Worm (Caenorhabditis elegans): ENCODE data around the gene hch-1.

The hch-1 gene

DNA sequence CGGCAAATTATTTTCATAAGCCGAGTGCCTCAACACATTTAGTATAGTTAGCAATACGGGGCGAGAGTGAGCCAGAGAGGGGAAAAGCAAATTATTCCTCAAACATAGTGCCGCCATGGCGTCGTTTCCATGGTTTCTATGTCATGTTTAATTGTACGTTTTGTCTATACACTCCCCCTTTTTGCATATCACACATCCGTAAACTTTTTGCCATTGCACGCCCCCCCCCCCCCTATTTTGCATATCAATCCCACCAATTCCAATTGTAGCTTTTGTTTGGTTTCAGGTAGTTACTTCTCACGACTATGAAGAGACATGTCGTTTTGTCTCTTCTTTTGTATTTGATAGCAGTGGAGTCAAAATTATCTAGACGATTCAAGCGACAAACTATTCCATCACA lies 35.7 kb downstream of the hch-1 start, which contains the start of gene C26G2.2:
Gene C26G2.2 (plus strand): TSS at position 301 of the 400 bp plus-strand sequence.
- no peak for TF ChIP-seq elt-2 (tag; optimal IDR thresholded peaks at IDR 0.05)
- no peak for TF ChIP-seq nhr-25 (tag; optimal IDR thresholded peaks at IDR 0.05)
- no peak for TF ChIP-seq fos-1 (tag; optimal IDR thresholded peaks at IDR 0.05)
- no peak for TF ChIP-seq elt-3 (tag; optimal IDR thresholded peaks at IDR 0.05)
- TF ChIP-seq hmg-11 (tag; optimal IDR thresholded peaks at IDR 0.05), result no peak

DNA sequence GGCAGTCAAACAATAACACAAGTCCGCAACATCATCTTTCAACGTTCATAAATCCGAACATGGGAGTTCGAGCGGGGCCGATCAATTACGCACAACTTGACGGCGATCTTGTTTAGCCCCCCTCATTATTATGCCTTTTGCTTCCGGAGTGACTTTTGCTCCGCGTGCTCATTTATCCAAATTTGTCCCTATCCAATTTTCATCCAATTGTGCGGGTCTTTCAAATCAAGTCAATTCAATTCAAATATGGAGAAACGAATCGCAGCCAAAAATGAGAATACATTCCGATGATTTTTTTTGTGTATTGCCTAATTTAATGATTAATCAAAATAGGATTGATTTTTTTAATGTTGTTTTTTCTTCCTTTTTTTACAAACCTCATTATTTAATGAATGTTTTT lies 37.3 kb downstream of the hch-1 start:
- TF ChIP-seq lsy-12 (tag; optimal IDR thresholded peaks at IDR 0.05), result no peak
- TF ChIP-seq elt-1 (tag; optimal IDR thresholded peaks at IDR 0.05), result no peak

DNA sequence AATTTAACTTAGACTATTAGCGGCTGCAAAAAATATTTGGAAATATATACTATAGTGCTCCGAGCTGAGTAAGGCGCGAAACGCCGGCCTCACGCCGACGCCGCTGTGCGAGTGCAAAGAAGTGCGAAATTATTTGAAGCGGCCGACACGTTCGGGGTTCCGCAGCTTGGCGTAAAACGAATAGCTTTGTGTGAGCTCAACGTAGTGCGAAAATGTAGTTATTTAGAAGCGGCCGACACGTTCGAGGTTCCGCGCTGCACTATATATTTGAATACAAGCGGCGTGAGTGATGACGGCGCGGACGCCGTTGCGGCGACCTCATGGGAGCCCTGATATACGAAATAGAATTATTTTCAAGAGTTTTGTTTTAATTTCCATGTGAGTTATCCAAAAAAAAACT lies 37.9 kb downstream of the hch-1 start:
- TF ChIP-seq skn-1 (tag; optimal IDR thresholded peaks at IDR 0.05), result no peak

DNA sequence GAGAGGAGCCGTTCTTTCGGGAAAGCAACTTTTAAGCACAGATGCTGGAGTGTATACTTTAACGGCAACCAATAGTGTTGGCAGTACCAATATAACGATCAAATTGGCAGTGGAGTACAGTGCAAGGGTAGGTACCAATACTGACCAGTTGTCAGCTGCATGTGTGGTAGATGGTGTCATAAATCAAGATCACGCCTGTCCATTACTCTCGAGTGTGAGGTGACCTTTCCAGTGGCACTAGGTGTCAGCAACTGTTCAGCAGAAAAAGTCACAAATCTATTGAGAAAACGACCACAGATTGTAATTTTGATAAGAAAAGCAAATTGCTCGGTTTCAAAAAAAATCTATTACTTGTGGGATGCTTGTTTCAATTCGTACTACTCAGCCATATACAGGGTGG lies 40.3 kb downstream of the hch-1 start:
- TF ChIP-seq fos-1 (tag; optimal IDR thresholded peaks at IDR 0.05), result no peak
- TF ChIP-seq elt-2 (tag; optimal IDR thresholded peaks at IDR 0.05), result no peak
- no peak for TF ChIP-seq aly-2 (tag; optimal IDR thresholded peaks at IDR 0.05)
- no peak for TF ChIP-seq ceh-16 (tag; optimal IDR thresholded peaks at IDR 0.05)
- no peak for TF ChIP-seq nhr-12 (tag; optimal IDR thresholded peaks at IDR 0.05)
- TF ChIP-seq nhr-11 (tag; optimal IDR thresholded peaks at IDR 0.05), result no peak
- TF ChIP-seq nhr-237 (tag; optimal IDR thresholded peaks at IDR 0.05), result no peak
- no peak for TF ChIP-seq eor-1 (tag; optimal IDR thresholded peaks at IDR 0.05)
- no peak for TF ChIP-seq nhr-25 (tag; optimal IDR thresholded peaks at IDR 0.05)
- TF ChIP-seq lin-39 (tag; optimal IDR thresholded peaks at IDR 0.05), result no peak
- no peak for TF ChIP-seq mdl-1 (tag; optimal IDR thresholded peaks at IDR 0.05)
- no peak for TF ChIP-seq skn-1 (tag; optimal IDR thresholded peaks at IDR 0.05)
- no peak for TF ChIP-seq nhr-67 (tag; optimal IDR thresholded peaks at IDR 0.05)
- no peak for TF ChIP-seq daf-12 (tag; optimal IDR thresholded peaks at IDR 0.05)
- no peak for TF ChIP-seq egl-27 (tag; optimal IDR thresholded peaks at IDR 0.05)
- no peak for TF ChIP-seq lsy-12 (tag; optimal IDR thresholded peaks at IDR 0.05)
- no peak for TF ChIP-seq mml-1 (tag; optimal IDR thresholded peaks at IDR 0.05)

DNA sequence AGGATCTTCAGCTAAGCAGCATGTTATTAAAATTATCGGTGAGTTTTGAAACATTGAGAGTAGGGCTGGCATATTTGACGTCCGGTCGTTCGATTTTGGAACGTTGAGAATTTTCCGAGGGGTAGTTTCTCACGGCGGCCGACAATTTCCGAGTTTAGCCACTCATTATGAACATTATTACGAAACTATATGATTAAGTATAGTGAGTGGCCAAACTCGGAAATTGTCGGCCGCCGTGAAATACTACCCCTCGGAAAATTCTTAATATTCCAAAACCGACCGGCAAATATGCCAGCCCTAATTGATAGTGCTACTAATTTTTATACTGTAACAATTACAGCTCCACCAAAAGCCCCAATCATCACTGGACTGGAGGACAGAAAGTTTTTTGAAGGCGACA lies 42.3 kb downstream of the hch-1 start:
- no peak for TF ChIP-seq nhr-12 (tag; optimal IDR thresholded peaks at IDR 0.05)
- no peak for TF ChIP-seq hmg-11 (tag; optimal IDR thresholded peaks at IDR 0.05)
- no peak for TF ChIP-seq nhr-67 (tag; optimal IDR thresholded peaks at IDR 0.05)
- no peak for TF ChIP-seq fos-1 (tag; optimal IDR thresholded peaks at IDR 0.05)
- no peak for TF ChIP-seq pha-4 (tag; optimal IDR thresholded peaks at IDR 0.05)
- no peak for TF ChIP-seq ceh-9 (tag; optimal IDR thresholded peaks at IDR 0.05)
- TF ChIP-seq nhr-25 (tag; optimal IDR thresholded peaks at IDR 0.05), result no peak
- TF ChIP-seq zag-1 (tag; optimal IDR thresholded peaks at IDR 0.05), result no peak
- no peak for TF ChIP-seq eor-1 (tag; optimal IDR thresholded peaks at IDR 0.05)
- no peak for TF ChIP-seq ceh-16 (tag; optimal IDR thresholded peaks at IDR 0.05)
- TF ChIP-seq mml-1 (tag; optimal IDR thresholded peaks at IDR 0.05), result no peak
- TF ChIP-seq nhr-43 (tag; optimal IDR thresholded peaks at IDR 0.05; ENCODE audit: poor library complexity, severe bottlenecking), result no peak
- no peak for TF ChIP-seq tbx-2 (tag; optimal IDR thresholded peaks at IDR 0.05)
- no peak for TF ChIP-seq jun-1 (tag; optimal IDR thresholded peaks at IDR 0.05)
- TF ChIP-seq pqm-1 (tag; optimal IDR thresholded peaks at IDR 0.05), result no peak
- TF ChIP-seq nhr-11 (tag; optimal IDR thresholded peaks at IDR 0.05), result no peak
- no peak for TF ChIP-seq sea-2 (GFP tag; optimal IDR thresholded peaks at IDR 0.05)
- TF ChIP-seq unc-39 (tag; optimal IDR thresholded peaks at IDR 0.05), result no peak
- no peak for TF ChIP-seq R02D3.7 (tag; optimal IDR thresholded peaks at IDR 0.05)

DNA sequence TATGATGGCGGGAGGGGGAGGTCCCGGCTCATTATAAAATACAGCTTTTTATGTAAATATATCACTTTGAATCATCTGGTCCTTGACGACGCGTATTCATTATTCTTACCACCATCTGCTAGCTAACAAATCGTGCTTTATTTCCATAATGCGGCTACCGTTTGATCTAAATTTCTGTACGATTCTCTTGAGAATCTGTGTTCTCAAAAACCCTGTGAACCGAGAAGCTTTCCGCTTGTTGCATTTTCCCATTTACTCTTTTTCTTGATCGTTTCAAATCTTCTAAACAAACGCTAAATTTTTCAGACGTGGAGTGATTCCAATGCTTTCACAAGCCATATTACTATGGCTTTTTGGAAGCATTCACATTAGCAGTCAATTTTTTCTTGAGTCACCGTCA lies 45.1 kb downstream of the hch-1 start, which contains the start of gene syg-2:
Gene syg-2 (plus strand): TSS at position 301 of the 400 bp plus-strand sequence.
- TF ChIP-seq skn-1 (tag; optimal IDR thresholded peaks at IDR 0.05) (no peak), nhr-12 (tag; optimal IDR thresholded peaks at IDR 0.05) (no peak), pqm-1 (tag; optimal IDR thresholded peaks at IDR 0.05) (no peak), pha-4 (tag; optimal IDR thresholded peaks at IDR 0.05) (no peak), jun-1 (tag; optimal IDR thresholded peaks at IDR 0.05) (no peak), mml-1 (tag; optimal IDR thresholded peaks at IDR 0.05) (no peak), ztf-4 (tag; optimal IDR thresholded peaks at IDR 0.05) (no peak), ceh-28 (tag; optimal IDR thresholded peaks at IDR 0.05) (no peak), egl-5 (tag; optimal IDR thresholded peaks at IDR 0.05) (no peak), nhr-237 (tag; optimal IDR thresholded peaks at IDR 0.05) (no peak), lsy-12 (tag; optimal IDR thresholded peaks at IDR 0.05) (no peak), nhr-43 (tag; optimal IDR thresholded peaks at IDR 0.05; ENCODE audit: poor library complexity, severe bottlenecking) (no peak), fkh-2 (tag; optimal IDR thresholded peaks at IDR 0.05) (no peak), sea-2 (GFP tag; optimal IDR thresholded peaks at IDR 0.05) (no peak), ceh-9 (tag; optimal IDR thresholded peaks at IDR 0.05) (no peak)
